Worm (Caenorhabditis elegans): ENCODE measurements around the gene Y67D8B.3.

Gene Y67D8B.3

DNA sequence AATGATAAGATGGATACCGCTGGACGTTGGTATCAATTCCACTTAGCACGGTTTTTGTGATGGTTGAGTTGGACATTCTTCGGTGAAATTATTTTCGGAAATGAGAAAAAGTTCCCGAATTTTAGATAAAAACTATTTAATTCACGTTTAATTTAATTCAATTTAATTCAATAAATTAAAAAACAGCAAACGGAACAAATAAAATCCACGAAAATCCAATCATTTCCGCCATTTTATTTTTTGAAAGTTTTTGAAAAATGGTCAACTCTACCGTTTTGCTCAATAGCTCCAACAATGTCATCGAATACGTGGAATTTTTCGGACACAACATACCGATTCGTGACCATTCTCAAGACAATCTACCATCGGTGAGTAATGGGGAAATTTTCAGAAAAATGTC is at the start of gene Y67D8B.3, which contains the start of gene Y67D8B.5:
TSS of gene Y67D8B.3 (minus strand) at position 101 of the 400 bp plus-strand sequence.
TSS of gene Y67D8B.5 (plus strand) at position 233 of the 400 bp plus-strand sequence.
- TF ChIP-seq hmbx-1 (tag; optimal IDR thresholded peaks at IDR 0.05), result no peak

ce11 chrIV:3251551-3251950 is 49.5 kb upstream of the Y67D8B.3 start:
- no peak for TF ChIP-seq pes-1 (GFP tag; IDR thresholded peaks at IDR 0.05)

- TF ChIP-seq ets-7 (tag; optimal IDR thresholded peaks at IDR 0.05), result no peak
These were observed 48.0 kb upstream of the Y67D8B.3 start for ce11 chrIV:3250020-3250419.

DNA sequence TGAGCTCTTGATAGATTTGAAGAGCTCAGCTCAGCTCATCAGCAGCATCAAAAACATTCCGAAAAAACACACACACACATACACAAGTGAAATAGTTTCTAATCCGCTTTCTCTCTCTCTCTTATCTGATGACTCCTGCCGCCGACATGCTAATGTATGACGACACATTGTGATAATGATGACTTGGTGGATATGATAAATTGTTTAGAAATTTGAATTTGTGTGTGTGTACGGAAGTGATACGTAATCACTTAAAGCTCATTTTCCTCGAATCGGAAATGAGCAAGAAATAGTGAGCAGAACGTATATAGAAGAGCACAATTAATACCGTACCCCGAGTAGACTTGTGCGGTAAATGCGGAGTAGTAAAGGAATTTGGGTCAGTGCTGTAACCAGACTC is 44.9 kb upstream of the Y67D8B.3 start:
- no peak for TF ChIP-seq pes-1 (GFP tag; IDR thresholded peaks at IDR 0.05)
- no peak for TF ChIP-seq ceh-36 (tag; optimal IDR thresholded peaks at IDR 0.05)
- TF ChIP-seq hnd-1 (tag; optimal IDR thresholded peaks at IDR 0.05), result no peak
- TF ChIP-seq flt-1 (GFP tag; IDR thresholded peaks at IDR 0.05), result no peak
- TF ChIP-seq tbx-11 (GFP tag; IDR thresholded peaks at IDR 0.05), result no peak
- TF ChIP-seq aly-1 (tag; optimal IDR thresholded peaks at IDR 0.05), result no peak
- TF ChIP-seq ets-7 (tag; optimal IDR thresholded peaks at IDR 0.05), result no peak
- no peak for TF ChIP-seq hmg-4 (GFP tag; optimal IDR thresholded peaks at IDR 0.05)
- no peak for TF ChIP-seq tbx-37 (GFP tag; conservative IDR thresholded peaks at IDR 0.05)
- TF ChIP-seq sea-1 (GFP tag; conservative IDR thresholded peaks at IDR 0.05), result no peak
- no peak for TF ChIP-seq scrt-1 (GFP tag; IDR thresholded peaks at IDR 0.05)
- no peak for TF ChIP-seq hmbx-1 (tag; optimal IDR thresholded peaks at IDR 0.05)
- TF ChIP-seq tra-4 (tag; optimal IDR thresholded peaks at IDR 0.05), result no peak
- TF ChIP-seq ama-1 (optimal IDR thresholded peaks at IDR 0.05), result no peak
- TF ChIP-seq F13C5.2 (tag; optimal IDR thresholded peaks at IDR 0.05), result no peak
- TF ChIP-seq ceh-13 (GFP tag; optimal IDR thresholded peaks at IDR 0.05), result no peak
- TF ChIP-seq B0310.2 (tag; optimal IDR thresholded peaks at IDR 0.05), result no peak

ce11 chrIV:3234269-3234668 is 32.3 kb upstream of the Y67D8B.3 start:
- TF ChIP-seq F13C5.2 (tag; optimal IDR thresholded peaks at IDR 0.05) (no peak), ama-1 (optimal IDR thresholded peaks at IDR 0.05) (no peak), ets-7 (tag; optimal IDR thresholded peaks at IDR 0.05) (no peak), tbx-37 (GFP tag; conservative IDR thresholded peaks at IDR 0.05) (no peak), hmbx-1 (tag; optimal IDR thresholded peaks at IDR 0.05) (no peak), ceh-13 (GFP tag; optimal IDR thresholded peaks at IDR 0.05) (no peak), pes-1 (GFP tag; IDR thresholded peaks at IDR 0.05) (no peak), B0310.2 (tag; optimal IDR thresholded peaks at IDR 0.05) (no peak), ceh-36 (tag; optimal IDR thresholded peaks at IDR 0.05) (no peak), scrt-1 (GFP tag; IDR thresholded peaks at IDR 0.05) (no peak), flt-1 (GFP tag; IDR thresholded peaks at IDR 0.05) (no peak), sea-1 (GFP tag; conservative IDR thresholded peaks at IDR 0.05) (no peak), tbx-11 (GFP tag; IDR thresholded peaks at IDR 0.05) (no peak), tra-4 (tag; optimal IDR thresholded peaks at IDR 0.05) (no peak), hmg-4 (GFP tag; optimal IDR thresholded peaks at IDR 0.05) (no peak), aly-1 (tag; optimal IDR thresholded peaks at IDR 0.05) (no peak)

DNA sequence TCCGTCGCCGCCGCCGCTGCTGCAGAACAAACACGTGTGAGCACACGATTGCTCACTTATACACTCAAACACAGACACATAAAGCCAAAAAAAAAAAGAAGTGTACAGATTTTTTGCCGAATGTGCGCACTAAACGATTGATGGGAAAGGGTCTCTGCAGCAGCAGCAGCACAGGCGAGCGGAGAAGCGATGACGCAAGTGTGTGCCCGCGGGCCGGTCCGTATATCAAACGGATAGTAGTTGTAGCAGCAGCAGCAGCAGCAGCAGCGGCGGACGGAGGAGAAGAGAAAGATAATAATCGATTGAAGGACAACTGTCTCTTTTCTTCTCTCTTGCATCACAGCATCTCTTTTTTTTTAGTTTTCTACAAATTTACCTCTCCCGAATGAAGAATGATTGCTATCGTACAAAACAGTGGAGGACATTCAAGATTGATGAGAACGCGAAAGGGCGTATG is 31.4 kb upstream of the Y67D8B.3 start:
- TF ChIP-seq ama-1 (optimal IDR thresholded peaks at IDR 0.05), result peak; percentile 25
- no peak for TF ChIP-seq flt-1 (GFP tag; IDR thresholded peaks at IDR 0.05)
- peak; percentile 84 for TF ChIP-seq aly-1 (tag; optimal IDR thresholded peaks at IDR 0.05)
- TF ChIP-seq scrt-1 (GFP tag; IDR thresholded peaks at IDR 0.05), result peak; percentile 6; the same call in 1 of the 2 replicates

- peak; percentile 6 for TF ChIP-seq tra-4 (tag; optimal IDR thresholded peaks at IDR 0.05)
- no peak for TF ChIP-seq aly-1 (tag; optimal IDR thresholded peaks at IDR 0.05)
- no peak for TF ChIP-seq ceh-13 (GFP tag; optimal IDR thresholded peaks at IDR 0.05)
- TF ChIP-seq ceh-36 (tag; optimal IDR thresholded peaks at IDR 0.05), result peak; percentile 27
- peak; percentile 99 for TF ChIP-seq ama-1 (optimal IDR thresholded peaks at IDR 0.05)
- peak; percentile 78 for TF ChIP-seq pes-1 (GFP tag; IDR thresholded peaks at IDR 0.05)
- peak; percentile 74 for TF ChIP-seq scrt-1 (GFP tag; IDR thresholded peaks at IDR 0.05)
- peak; percentile 4 for TF ChIP-seq hnd-1 (tag; optimal IDR thresholded peaks at IDR 0.05)
- peak; percentile 47 for TF ChIP-seq ets-7 (tag; optimal IDR thresholded peaks at IDR 0.05)
- TF ChIP-seq hmg-4 (GFP tag; optimal IDR thresholded peaks at IDR 0.05), result peak; percentile 86
- TF ChIP-seq flt-1 (GFP tag; IDR thresholded peaks at IDR 0.05), result peak; percentile 56; the same call in 1 of the 2 replicates
- TF ChIP-seq tbx-11 (GFP tag; IDR thresholded peaks at IDR 0.05), result peak; percentile 69
- TF ChIP-seq sea-1 (GFP tag; conservative IDR thresholded peaks at IDR 0.05), result peak; percentile 79
- peak; percentile 78 for TF ChIP-seq B0310.2 (tag; optimal IDR thresholded peaks at IDR 0.05)
- TF ChIP-seq hmbx-1 (tag; optimal IDR thresholded peaks at IDR 0.05), result peak; percentile 18
- TF ChIP-seq F13C5.2 (tag; optimal IDR thresholded peaks at IDR 0.05), result peak; percentile 81
- no peak; the same call in 1 of the 2 replicates for TF ChIP-seq tbx-37 (GFP tag; conservative IDR thresholded peaks at IDR 0.05)
These were observed 30.8 kb upstream of the Y67D8B.3 start for ce11 chrIV:3232694-3233372.

DNA sequence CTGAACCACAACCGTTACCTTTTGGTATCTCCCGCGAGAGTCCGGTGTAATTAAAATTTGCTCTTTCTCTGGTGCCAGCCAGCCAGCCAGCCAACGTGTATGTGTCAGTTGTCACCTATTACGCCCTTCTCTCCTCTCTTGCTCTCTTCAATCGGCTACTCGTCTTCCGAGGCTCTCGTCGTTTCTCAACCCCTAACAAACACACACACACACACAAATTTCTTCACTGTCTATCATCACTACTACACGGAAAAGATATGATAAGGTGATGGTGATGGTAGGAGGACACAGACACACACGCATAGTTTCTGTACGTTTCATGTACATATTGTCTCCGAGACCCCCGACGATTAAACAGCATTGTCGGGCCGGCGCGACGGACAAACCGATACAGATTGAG is 29.6 kb upstream of the Y67D8B.3 start:
- TF ChIP-seq B0310.2 (tag; optimal IDR thresholded peaks at IDR 0.05) (no peak), hnd-1 (tag; optimal IDR thresholded peaks at IDR 0.05) (no peak), hmg-4 (GFP tag; optimal IDR thresholded peaks at IDR 0.05) (peak; percentile 17), flt-1 (GFP tag; IDR thresholded peaks at IDR 0.05) (no peak), tbx-11 (GFP tag; IDR thresholded peaks at IDR 0.05) (no peak), ceh-13 (GFP tag; optimal IDR thresholded peaks at IDR 0.05) (no peak), ceh-36 (tag; optimal IDR thresholded peaks at IDR 0.05) (no peak)

Data from whole organism, early embryonic.